Worm (Caenorhabditis elegans): Measurements from ENCODE around the gene lact-4.
A peak's percentile ranks its signal among the peaks of the same experiment; 100 is the strongest.

DNA sequence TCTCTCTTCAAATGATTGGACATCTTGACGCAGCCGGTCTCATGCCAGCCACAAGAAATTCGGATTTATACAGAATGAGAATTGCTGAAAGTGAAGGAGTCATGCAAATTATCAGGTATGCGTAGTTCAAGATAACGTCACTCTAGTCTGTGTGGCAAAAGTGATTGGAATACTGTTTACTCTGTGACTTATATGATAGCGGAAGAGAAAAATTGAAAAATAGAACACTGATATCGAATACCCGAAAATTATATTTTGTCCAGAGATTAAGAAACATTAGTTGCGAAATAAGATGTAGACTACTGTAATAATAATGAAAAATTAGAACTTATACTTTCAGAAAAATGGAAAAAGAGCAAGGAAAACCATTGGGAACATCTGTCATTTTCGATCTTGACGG is 35.2 kb upstream of the lact-4 start:
- TF ChIP-seq mdl-1 (tag; optimal IDR thresholded peaks at IDR 0.05): no peak
- peak; percentile 35 for TF ChIP-seq pha-4 (tag; optimal IDR thresholded peaks at IDR 0.05)
- TF ChIP-seq fkh-2 (tag; optimal IDR thresholded peaks at IDR 0.05): no peak
- no peak for TF ChIP-seq aly-2 (tag; optimal IDR thresholded peaks at IDR 0.05)
- TF ChIP-seq fos-1 (tag; optimal IDR thresholded peaks at IDR 0.05): no peak
- no peak for TF ChIP-seq sea-2 (GFP tag; optimal IDR thresholded peaks at IDR 0.05)
- no peak for TF ChIP-seq snpc-4 (tag; optimal IDR thresholded peaks at IDR 0.05)
- no peak for TF ChIP-seq unc-62 (GFP tag; optimal IDR thresholded peaks at IDR 0.05)
- no peak for TF ChIP-seq nhr-76 (tag; optimal IDR thresholded peaks at IDR 0.05)
- TF ChIP-seq egl-27 (tag; optimal IDR thresholded peaks at IDR 0.05): no peak
- no peak for TF ChIP-seq R02D3.7 (tag; optimal IDR thresholded peaks at IDR 0.05)
- no peak for TF ChIP-seq lin-39 (tag; optimal IDR thresholded peaks at IDR 0.05)
